Worm (Caenorhabditis elegans): ENCODE results near the gene F45G2.9.

The F45G2.9 gene

ce11 chrIII:13435570-13435969 lies 1.2 kb downstream of the F45G2.9 start, which contains the start of gene F45G2.8:
Gene F45G2.8, minus strand, starts transcription at chrIII:13435670.
- TF ChIP-seq npax-4 (tag; optimal IDR thresholded peaks at IDR 0.05) (no peak), hlh-8 (tag; optimal IDR thresholded peaks at IDR 0.05) (no peak), fkh-10 (GFP tag; optimal IDR thresholded peaks at IDR 0.05) (no peak), pros-1 (tag; optimal IDR thresholded peaks at IDR 0.05) (no peak), rnt-1 (tag; optimal IDR thresholded peaks at IDR 0.05) (no peak), ceh-34 (tag; optimal IDR thresholded peaks at IDR 0.05) (no peak), pqm-1 (tag; optimal IDR thresholded peaks at IDR 0.05) (no peak), eyg-1 (tag; optimal IDR thresholded peaks at IDR 0.05) (no peak)

- TF ChIP-seq ceh-31 (tag; optimal IDR thresholded peaks at IDR 0.05) (no peak), pag-3 (tag; optimal IDR thresholded peaks at IDR 0.05; ENCODE audit: borderline replicate concordance) (no peak)
These were observed 2.3 kb downstream of the F45G2.9 start, which contains the start of gene F45G2.7 for ce11 chrIII:13434404-13434803. Gene F45G2.7, minus strand, starts transcription at chrIII:13434504.

ce11 chrIII:13430162-13430561 lies 6.6 kb downstream of the F45G2.9 start, which contains the start of gene trf-1:
Gene trf-1, plus strand, starts transcription at chrIII:13430462.
- TF ChIP-seq pqm-1 (tag; optimal IDR thresholded peaks at IDR 0.05) (no peak), fkh-6 (tag; optimal IDR thresholded peaks at IDR 0.05) (no peak), ceh-14 (tag; optimal IDR thresholded peaks at IDR 0.05) (no peak), zip-5 (tag; optimal IDR thresholded peaks at IDR 0.05) (no peak), sox-2 (GFP tag; IDR thresholded peaks at IDR 0.05) (no peak), elt-4 (tag; optimal IDR thresholded peaks at IDR 0.05) (no peak), gmeb-2 (tag; optimal IDR thresholded peaks at IDR 0.05) (no peak), T23F11.4 (GFP tag; optimal IDR thresholded peaks at IDR 0.05) (no peak), ceh-45 (GFP tag; IDR thresholded peaks at IDR 0.05) (no peak), pha-4 (tag; optimal IDR thresholded peaks at IDR 0.05) (no peak), ceh-24 (tag; optimal IDR thresholded peaks at IDR 0.05) (no peak), pha-2 (tag; optimal IDR thresholded peaks at IDR 0.05) (no peak), sox-4 (tag; optimal IDR thresholded peaks at IDR 0.05) (no peak), unc-55 (GFP tag; optimal IDR thresholded peaks at IDR 0.05) (no peak)

ce11 chrIII:13429668-13430067 lies 7.1 kb downstream of the F45G2.9 start, which contains the start of gene bli-5:
Gene bli-5, minus strand, starts transcription at chrIII:13429768.
- TF ChIP-seq K09A11.1 (tag; optimal IDR thresholded peaks at IDR 0.05; ENCODE audit: insufficient read depth) (no peak), unc-3 (GFP tag; conservative IDR thresholded peaks at IDR 0.05) (no peak), unc-3 (tag; optimal IDR thresholded peaks at IDR 0.05) (no peak), ceh-9 (tag; optimal IDR thresholded peaks at IDR 0.05) (no peak), unc-86 (tag; optimal IDR thresholded peaks at IDR 0.05) (no peak), ceh-14 (tag; optimal IDR thresholded peaks at IDR 0.05) (no peak), hlh-6 (tag; optimal IDR thresholded peaks at IDR 0.05) (no peak), ref-2 (tag; optimal IDR thresholded peaks at IDR 0.05) (no peak), sdc-2 (tag; optimal IDR thresholded peaks at IDR 0.05) (no peak), ceh-2 (tag; optimal IDR thresholded peaks at IDR 0.05) (no peak), ahr-1 (tag; optimal IDR thresholded peaks at IDR 0.05) (no peak), C38D4.7 (GFP tag; optimal IDR thresholded peaks at IDR 0.05) (no peak), ceh-24 (tag; optimal IDR thresholded peaks at IDR 0.05) (no peak), ztf-16 (tag; optimal IDR thresholded peaks at IDR 0.05) (no peak)

- no peak for TF ChIP-seq ahr-1 (tag; optimal IDR thresholded peaks at IDR 0.05)
- no peak for TF ChIP-seq fkh-10 (GFP tag; optimal IDR thresholded peaks at IDR 0.05)
- no peak for TF ChIP-seq tbx-2 (tag; optimal IDR thresholded peaks at IDR 0.05)
- no peak for TF ChIP-seq eyg-1 (tag; optimal IDR thresholded peaks at IDR 0.05)
- no peak for TF ChIP-seq rnt-1 (tag; optimal IDR thresholded peaks at IDR 0.05)
- TF ChIP-seq elt-2 (tag; optimal IDR thresholded peaks at IDR 0.05): no peak
These were observed 8.9 kb downstream of the F45G2.9 start for ce11 chrIII:13427817-13428216.

Measured in whole organism, late embryonic.